Worm (Caenorhabditis elegans) whole organism, early embryonic: ENCODE results near the gene lap-1.

Experiments
- aly-1 ChIP-seq: sonication (generic microtip); optimal IDR thresholded peaks from 2 replicates; lab custom pipeline; 2016; ENCODE audit warnings: missing genetic modification characterization, missing compliant biosample characterization
- ama-1 ChIP-seq: fragments of 150-350 bp; optimal IDR thresholded peaks from 2 replicates; lab custom pipeline; 2014
- hmg-4 ChIP-seq: fragments of 200-800 bp; sonication (Bioruptor generic); optimal IDR thresholded peaks from 2 replicates; lab custom pipeline; 2018; ENCODE audit warnings: mild to moderate bottlenecking, missing genetic modification characterization, missing compliant biosample characterization
- pes-1 ChIP-seq: fragments of 200-800 bp; sonication (Bioruptor generic); IDR thresholded peaks from 2 replicates; pipeline ENCODE4 v1.3.6; 2022; ENCODE audit warnings: missing genetic modification reagents, missing genetic modification characterization, missing compliant biosample characterization
- scrt-1 ChIP-seq: fragments of 200-800 bp; sonication (Bioruptor generic); IDR thresholded peaks from 2 replicates; pipeline ENCODE4 v1.3.6; 2022; ENCODE audit warnings: missing genetic modification characterization, missing compliant biosample characterization
- tbx-11 ChIP-seq: fragments of 200-800 bp; sonication (Bioruptor generic); IDR thresholded peaks from 2 replicates; pipeline ENCODE4 v1.3.6; 2022; ENCODE audit warnings: missing genetic modification characterization, missing compliant biosample characterization

DNA sequence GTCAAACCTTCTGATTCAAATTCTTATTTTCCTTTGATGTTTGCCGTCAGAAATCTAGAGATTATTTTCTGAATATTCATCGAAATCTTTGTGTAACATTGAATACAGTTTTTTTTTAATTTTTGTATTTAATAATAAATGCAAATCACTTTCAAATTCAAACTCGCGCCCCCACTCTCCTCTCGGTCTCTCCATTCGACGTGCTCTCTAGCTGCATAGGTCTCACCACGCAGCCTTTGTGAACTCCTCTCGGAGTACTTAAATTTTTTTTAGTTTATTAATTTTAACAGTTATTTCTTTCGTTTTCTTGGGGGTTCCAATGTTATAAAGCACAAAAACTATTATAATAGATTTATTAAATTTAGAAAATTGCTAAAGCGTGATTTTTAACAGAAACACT, 31.5 kb downstream of the lap-1 start:
- TF ChIP-seq pes-1, result no peak
- TF ChIP-seq ama-1 (lab: Kevin White, UChicago), result no peak
- no peak for TF ChIP-seq hmg-4 (GFP tag; lab: Kevin White, UChicago)
- TF ChIP-seq aly-1 (tag; lab: Kevin White, UChicago), result no peak
- no peak for TF ChIP-seq tbx-11 (GFP tag; lab: Robert Waterston, UW)
- no peak for TF ChIP-seq scrt-1
